Worm (Caenorhabditis elegans) whole organism, early embryonic: Measurements from ENCODE around the gene mrpl-55.

Source experiments
- B0310.2 ChIP-seq: sonication (generic microtip); optimal IDR thresholded peaks from 2 replicates; lab custom pipeline; 2016; ENCODE audit warnings: mild to moderate bottlenecking, missing genetic modification characterization, missing compliant biosample characterization
- aly-1 ChIP-seq: sonication (generic microtip); optimal IDR thresholded peaks from 2 replicates; lab custom pipeline; 2016; ENCODE audit warnings: missing genetic modification characterization, missing compliant biosample characterization
- ama-1 ChIP-seq: fragments of 150-350 bp; optimal IDR thresholded peaks from 2 replicates; lab custom pipeline; 2014
- ceh-13 ChIP-seq: fragments of 200-800 bp; sonication (Bioruptor generic); optimal IDR thresholded peaks from 2 replicates; lab custom pipeline; 2018; ENCODE audit warnings: mild to moderate bottlenecking, missing genetic modification characterization, missing compliant biosample characterization
- ceh-36 ChIP-seq: sonication (generic microtip); optimal IDR thresholded peaks from 2 replicates; lab custom pipeline; 2016; ENCODE audit warnings: missing genetic modification characterization, inconsistent platforms, missing compliant biosample characterization
- flt-1 ChIP-seq: fragments of 200-800 bp; sonication (Bioruptor generic); IDR thresholded peaks from 2 replicates; pipeline ENCODE4 v1.3.6; 2022; ENCODE audit warnings: missing genetic modification characterization, missing compliant biosample characterization
- hnd-1 ChIP-seq: sonication (generic microtip); optimal IDR thresholded peaks from 2 replicates; lab custom pipeline; 2016; ENCODE audit warnings: missing genetic modification characterization, missing compliant biosample characterization
- pes-1 ChIP-seq: fragments of 200-800 bp; sonication (Bioruptor generic); IDR thresholded peaks from 2 replicates; pipeline ENCODE4 v1.3.6; 2022; ENCODE audit warnings: missing genetic modification reagents, missing genetic modification characterization, missing compliant biosample characterization
- scrt-1 ChIP-seq: fragments of 200-800 bp; sonication (Bioruptor generic); IDR thresholded peaks from 2 replicates; pipeline ENCODE4 v1.3.6; 2022; ENCODE audit warnings: missing genetic modification characterization, missing compliant biosample characterization
- sea-1 ChIP-seq: fragments of 200-800 bp; sonication (Bioruptor generic); conservative IDR thresholded peaks from 2 replicates; pipeline ENCODE4 v1.3.6; 2022; ENCODE audit warnings: missing genetic modification characterization, missing compliant biosample characterization
- tbx-11 ChIP-seq: fragments of 200-800 bp; sonication (Bioruptor generic); IDR thresholded peaks from 2 replicates; pipeline ENCODE4 v1.3.6; 2022; ENCODE audit warnings: missing genetic modification characterization, missing compliant biosample characterization
- tra-4 ChIP-seq: sonication (generic microtip); optimal IDR thresholded peaks from 2 replicates; lab custom pipeline; 2017; ENCODE audit warnings: missing genetic modification characterization, missing compliant biosample characterization

DNA sequence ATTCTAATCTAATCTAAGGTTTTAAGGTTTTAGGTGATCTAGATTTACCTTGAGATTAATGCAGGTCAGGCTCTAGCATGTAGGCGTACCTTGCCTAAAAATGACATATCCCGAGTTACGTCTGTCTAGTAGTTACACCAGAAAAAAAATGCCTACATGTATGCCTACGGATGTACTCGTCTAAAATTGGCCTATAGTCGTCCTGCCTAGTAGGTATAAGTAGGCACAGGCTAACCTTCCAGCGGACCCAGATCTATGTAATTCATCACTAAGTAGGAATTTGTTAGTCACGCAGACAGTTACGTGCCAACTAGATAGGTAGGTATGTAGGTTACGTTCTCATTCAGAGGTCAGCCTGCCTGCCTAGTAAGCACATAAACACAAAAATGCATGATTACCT lies 23.5 kb downstream of the mrpl-55 start:
- TF ChIP-seq tra-4 (tag; lab: Kevin White, UChicago) = no peak
- no peak for TF ChIP-seq flt-1 (GFP tag; lab: Robert Waterston, UW)
- no peak for TF ChIP-seq sea-1 (GFP tag; lab: Robert Waterston, UW)
- TF ChIP-seq ama-1 = no peak
- TF ChIP-seq ceh-36 = no peak
- no peak for TF ChIP-seq scrt-1
- TF ChIP-seq ceh-13 (GFP tag; lab: Kevin White, UChicago) = no peak
- TF ChIP-seq tbx-11 (GFP tag; lab: Robert Waterston, UW) = no peak
- no peak for TF ChIP-seq pes-1 (GFP tag; lab: Robert Waterston, UW)
- no peak for TF ChIP-seq B0310.2 (tag; lab: Kevin White, UChicago)
- TF ChIP-seq aly-1 (tag; lab: Kevin White, UChicago) = no peak
- no peak for TF ChIP-seq hnd-1 (tag; lab: Kevin White, UChicago)
